Worm (Caenorhabditis elegans): ENCODE measurements around the gene best-24.

The best-24 gene

DNA sequence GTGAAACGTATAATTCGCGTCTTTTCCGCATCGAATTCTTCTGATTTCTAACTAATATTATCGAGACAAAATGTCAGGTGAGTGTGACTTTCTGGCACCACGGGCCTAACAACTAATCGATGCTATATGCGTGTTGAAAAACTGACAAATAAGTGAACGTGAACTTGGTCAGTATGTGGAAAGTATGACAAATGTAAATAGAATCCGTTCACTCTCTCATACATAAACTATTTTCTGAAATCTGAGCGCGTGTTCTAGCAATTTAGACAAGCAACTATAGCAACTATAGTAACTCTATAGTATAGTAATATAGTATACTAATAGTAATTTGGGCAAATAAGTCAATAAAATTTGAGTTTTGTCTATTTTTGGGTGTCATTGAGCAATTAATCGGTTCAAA lies 8.5 kb upstream of the best-24 start:
- TF ChIP-seq ztf-23 (GFP tag; IDR thresholded peaks at IDR 0.05) (no peak), T22C8.4 (GFP tag; IDR thresholded peaks at IDR 0.05) (no peak), tab-1 (GFP tag; IDR thresholded peaks at IDR 0.05) (no peak), ref-1 (GFP tag; conservative IDR thresholded peaks at IDR 0.05) (no peak), klf-2 (GFP tag; conservative IDR thresholded peaks at IDR 0.05) (no peak), med-1 (GFP tag; optimal IDR thresholded peaks at IDR 0.05; ENCODE audit: insufficient read depth) (no peak), ztf-29 (GFP tag; IDR thresholded peaks at IDR 0.05) (no peak)

DNA sequence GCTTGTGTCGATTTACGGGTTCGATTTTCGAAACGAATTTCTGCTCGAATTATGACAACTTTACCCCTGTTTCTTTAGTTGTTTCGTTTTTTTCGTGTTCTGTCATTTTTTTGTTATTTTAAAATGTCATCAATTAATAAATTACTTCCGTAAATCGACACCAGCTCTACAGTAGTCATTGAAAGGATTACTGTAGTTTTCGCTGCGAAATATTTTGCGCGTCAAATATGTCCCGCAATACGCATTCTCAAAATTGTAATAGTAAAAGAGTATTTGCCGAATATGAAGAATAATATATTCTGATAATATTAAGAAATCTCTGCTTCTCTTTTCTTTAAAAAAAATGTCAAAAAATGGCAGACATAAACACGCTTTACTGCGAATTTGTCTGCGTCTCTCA lies 7.6 kb upstream of the best-24 start:
- TF ChIP-seq med-1 (GFP tag; optimal IDR thresholded peaks at IDR 0.05; ENCODE audit: insufficient read depth) = no peak
- TF ChIP-seq tab-1 (GFP tag; IDR thresholded peaks at IDR 0.05) = no peak
- TF ChIP-seq ztf-29 (GFP tag; IDR thresholded peaks at IDR 0.05) = no peak
- no peak for TF ChIP-seq ref-1 (GFP tag; conservative IDR thresholded peaks at IDR 0.05)
- TF ChIP-seq ztf-23 (GFP tag; IDR thresholded peaks at IDR 0.05) = no peak
- TF ChIP-seq klf-2 (GFP tag; conservative IDR thresholded peaks at IDR 0.05) = no peak
- TF ChIP-seq T22C8.4 (GFP tag; IDR thresholded peaks at IDR 0.05) = no peak
- no peak for TF ChIP-seq flt-1 (GFP tag; IDR thresholded peaks at IDR 0.05)
- TF ChIP-seq cog-1 (tag; optimal IDR thresholded peaks at IDR 0.05) = no peak

DNA sequence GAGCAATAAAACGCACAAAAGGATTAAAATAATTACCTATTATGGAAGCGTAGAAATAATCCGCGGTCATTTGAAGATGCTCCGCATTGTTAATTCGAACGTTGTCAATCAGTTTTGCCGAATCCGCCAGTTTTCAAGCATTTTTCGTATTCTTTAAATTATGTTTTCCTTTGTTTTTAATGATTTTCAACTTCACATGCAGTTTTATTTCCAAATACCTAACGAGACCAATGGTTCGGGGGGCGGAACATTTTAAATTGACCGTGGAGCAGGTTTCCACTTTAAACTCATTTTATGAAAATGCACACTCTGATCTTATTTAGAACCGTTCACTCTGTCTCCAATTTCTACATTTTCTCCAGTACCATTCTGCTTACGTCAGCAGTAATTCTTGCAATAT lies 6.1 kb upstream of the best-24 start, which contains the start of gene ZK688.4:
TSS of gene ZK688.4 (plus strand) at position 301 of the 400 bp plus-strand sequence.
- TF ChIP-seq T22C8.4 (GFP tag; IDR thresholded peaks at IDR 0.05) (no peak), flt-1 (GFP tag; IDR thresholded peaks at IDR 0.05) (no peak), tab-1 (GFP tag; IDR thresholded peaks at IDR 0.05) (no peak), ref-1 (GFP tag; conservative IDR thresholded peaks at IDR 0.05) (no peak), ztf-23 (GFP tag; IDR thresholded peaks at IDR 0.05) (no peak), cog-1 (tag; optimal IDR thresholded peaks at IDR 0.05) (no peak), klf-2 (GFP tag; conservative IDR thresholded peaks at IDR 0.05) (no peak), ztf-29 (GFP tag; IDR thresholded peaks at IDR 0.05) (no peak), med-1 (GFP tag; optimal IDR thresholded peaks at IDR 0.05; ENCODE audit: insufficient read depth) (no peak)

DNA sequence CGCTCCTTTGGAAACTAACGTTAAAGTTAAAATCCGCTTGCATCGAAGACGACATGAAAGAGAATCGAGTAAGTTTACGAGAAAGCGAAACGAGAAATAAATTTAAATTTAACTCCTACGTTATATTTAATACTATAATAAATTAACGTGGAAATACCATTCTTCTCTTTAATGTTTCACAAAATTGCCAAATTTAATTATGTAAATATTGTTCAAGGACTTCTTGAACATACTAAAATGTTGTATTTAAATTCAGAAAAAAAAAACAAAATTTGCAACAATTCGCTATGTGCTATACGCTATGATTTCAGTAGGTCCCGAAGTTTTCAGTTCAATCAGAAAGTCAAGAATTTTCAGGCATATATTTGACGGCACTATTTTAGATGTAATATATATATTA lies 3.9 kb upstream of the best-24 start, which contains the start of gene ZK688.10:
TSS of gene ZK688.10 (minus strand) at position 101 of the 400 bp plus-strand sequence.
- TF ChIP-seq med-1 (GFP tag; optimal IDR thresholded peaks at IDR 0.05; ENCODE audit: insufficient read depth) (no peak), T22C8.4 (GFP tag; IDR thresholded peaks at IDR 0.05) (no peak), flt-1 (GFP tag; IDR thresholded peaks at IDR 0.05) (no peak), cog-1 (tag; optimal IDR thresholded peaks at IDR 0.05) (no peak), ztf-29 (GFP tag; IDR thresholded peaks at IDR 0.05) (no peak), ref-1 (GFP tag; conservative IDR thresholded peaks at IDR 0.05) (no peak), ztf-23 (GFP tag; IDR thresholded peaks at IDR 0.05) (no peak), tab-1 (GFP tag; IDR thresholded peaks at IDR 0.05) (no peak), klf-2 (GFP tag; conservative IDR thresholded peaks at IDR 0.05) (no peak)

DNA sequence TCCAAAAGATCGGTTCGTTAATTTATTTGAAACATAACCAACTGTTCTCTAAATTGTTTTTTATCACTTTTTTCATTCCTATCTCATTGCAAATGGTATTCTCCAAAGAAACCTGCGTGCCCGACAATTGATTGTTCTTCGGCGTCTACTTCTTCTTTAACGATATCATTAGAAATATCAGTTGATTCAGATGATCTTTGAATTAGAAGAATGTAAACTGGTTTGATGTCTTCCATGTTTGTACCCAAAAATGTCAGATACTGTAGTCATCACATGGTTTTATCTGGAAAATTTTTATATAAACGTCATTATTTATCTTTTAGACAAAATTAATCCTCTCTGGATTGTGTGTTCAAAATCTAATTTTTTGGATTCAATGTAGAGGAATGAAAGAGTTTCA lies 3.1 kb upstream of the best-24 start:
- TF ChIP-seq cog-1 (tag; optimal IDR thresholded peaks at IDR 0.05) (no peak), T22C8.4 (GFP tag; IDR thresholded peaks at IDR 0.05) (no peak), ref-1 (GFP tag; conservative IDR thresholded peaks at IDR 0.05) (no peak), flt-1 (GFP tag; IDR thresholded peaks at IDR 0.05) (no peak)

DNA sequence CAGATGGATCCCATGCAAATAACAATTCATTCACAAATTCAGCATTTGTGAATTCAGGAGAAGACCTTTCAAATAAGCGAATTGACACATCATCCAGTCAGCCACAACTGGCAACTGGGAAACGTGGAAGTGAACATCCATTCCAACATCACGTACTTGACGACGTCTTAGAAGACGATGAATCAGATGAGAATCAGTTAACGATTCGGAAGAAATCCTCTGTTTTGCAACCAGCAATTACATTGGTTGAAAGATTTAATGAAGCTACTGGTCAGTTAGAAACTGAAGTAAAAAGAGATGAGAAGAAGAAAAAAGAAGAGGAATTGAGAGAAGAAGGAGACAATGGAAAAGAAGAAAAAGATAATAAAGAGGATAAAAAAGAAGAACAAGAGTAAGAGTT lies 2.6 kb downstream of the best-24 start:
- TF ChIP-seq tab-1 (GFP tag; IDR thresholded peaks at IDR 0.05) (no peak), ztf-23 (GFP tag; IDR thresholded peaks at IDR 0.05) (no peak), flt-1 (GFP tag; IDR thresholded peaks at IDR 0.05) (no peak), med-1 (GFP tag; optimal IDR thresholded peaks at IDR 0.05; ENCODE audit: insufficient read depth) (no peak), cog-1 (tag; optimal IDR thresholded peaks at IDR 0.05) (no peak), ztf-29 (GFP tag; IDR thresholded peaks at IDR 0.05) (no peak), ref-1 (GFP tag; conservative IDR thresholded peaks at IDR 0.05) (no peak), T22C8.4 (GFP tag; IDR thresholded peaks at IDR 0.05) (no peak), klf-2 (GFP tag; conservative IDR thresholded peaks at IDR 0.05) (no peak)

DNA sequence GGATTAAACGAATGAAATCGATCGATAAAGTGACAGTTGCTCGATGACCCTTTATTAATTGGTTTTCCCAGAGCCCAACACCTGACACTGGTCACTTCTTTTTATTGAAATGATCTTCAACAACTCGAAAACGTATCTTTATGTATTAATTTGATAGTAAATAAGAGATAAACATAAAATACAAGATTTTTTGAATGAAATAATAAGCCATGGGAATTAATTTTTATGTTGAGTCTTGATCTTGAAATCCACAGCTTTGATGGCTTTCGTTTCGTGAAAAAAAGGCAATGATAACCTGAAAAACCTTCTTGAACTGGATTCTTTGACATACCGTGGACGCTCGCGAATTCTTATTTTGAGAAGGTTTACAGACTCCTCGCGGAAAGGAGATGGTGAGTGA lies 6.7 kb downstream of the best-24 start, which contains the start of gene pcp-5:
TSS of gene pcp-5 (minus strand) at position 101 of the 400 bp plus-strand sequence.
- TF ChIP-seq ztf-23 (GFP tag; IDR thresholded peaks at IDR 0.05) (no peak), tab-1 (GFP tag; IDR thresholded peaks at IDR 0.05) (no peak), med-1 (GFP tag; optimal IDR thresholded peaks at IDR 0.05; ENCODE audit: insufficient read depth) (no peak), flt-1 (GFP tag; IDR thresholded peaks at IDR 0.05) (no peak)

DNA sequence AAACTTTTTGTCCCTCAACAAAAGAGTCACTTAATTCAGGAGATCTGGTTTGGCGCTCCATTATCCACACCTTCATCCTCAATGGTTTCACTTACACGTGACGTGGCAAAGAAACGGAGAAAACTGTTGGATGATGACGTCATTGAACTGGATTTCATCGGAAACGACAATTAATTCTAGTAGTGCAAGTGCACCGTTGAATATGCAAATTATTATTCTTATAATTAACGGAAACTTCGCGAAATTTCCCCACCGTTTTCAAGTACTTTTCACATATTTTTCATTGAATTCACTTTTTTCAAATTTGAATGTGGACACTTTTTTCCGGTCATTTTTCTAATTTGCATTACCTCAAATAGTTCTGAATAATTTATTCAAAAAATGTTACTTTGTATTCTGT lies 8.4 kb downstream of the best-24 start, which contains the start of gene ZK688.1:
TSS of gene ZK688.1 (plus strand) at position 301 of the 400 bp plus-strand sequence.
- TF ChIP-seq ztf-23 (GFP tag; IDR thresholded peaks at IDR 0.05) (no peak), tab-1 (GFP tag; IDR thresholded peaks at IDR 0.05) (no peak), flt-1 (GFP tag; IDR thresholded peaks at IDR 0.05) (no peak), med-1 (GFP tag; optimal IDR thresholded peaks at IDR 0.05; ENCODE audit: insufficient read depth) (no peak), ref-1 (GFP tag; conservative IDR thresholded peaks at IDR 0.05) (no peak), cog-1 (tag; optimal IDR thresholded peaks at IDR 0.05) (no peak), T22C8.4 (GFP tag; IDR thresholded peaks at IDR 0.05) (no peak), klf-2 (GFP tag; conservative IDR thresholded peaks at IDR 0.05) (no peak), ztf-29 (GFP tag; IDR thresholded peaks at IDR 0.05) (no peak)

DNA sequence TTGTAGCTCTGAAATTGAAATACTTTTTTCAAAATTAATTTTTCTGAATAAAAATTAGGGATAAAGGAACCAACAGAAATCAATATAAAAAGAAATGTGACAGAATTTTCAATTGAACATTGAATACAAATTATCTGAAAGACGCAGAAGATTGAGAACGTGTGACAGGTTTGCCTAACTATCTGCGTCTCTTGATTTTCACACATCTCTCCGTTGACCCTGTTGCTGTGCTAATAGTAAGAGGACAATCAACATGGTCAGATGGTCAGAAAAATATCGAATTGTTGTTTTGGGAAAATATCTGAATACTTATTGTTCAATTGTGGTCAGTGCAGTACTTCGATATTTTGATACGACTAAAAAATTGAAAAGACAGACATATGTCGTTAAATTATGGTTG lies 10.8 kb downstream of the best-24 start, which contains the start of gene ZK688.7:
TSS of gene ZK688.7 (minus strand) at position 14 of the 400 bp plus-strand sequence.
- TF ChIP-seq T22C8.4 (GFP tag; IDR thresholded peaks at IDR 0.05) (no peak), ztf-23 (GFP tag; IDR thresholded peaks at IDR 0.05) (no peak), cog-1 (tag; optimal IDR thresholded peaks at IDR 0.05) (no peak)

DNA sequence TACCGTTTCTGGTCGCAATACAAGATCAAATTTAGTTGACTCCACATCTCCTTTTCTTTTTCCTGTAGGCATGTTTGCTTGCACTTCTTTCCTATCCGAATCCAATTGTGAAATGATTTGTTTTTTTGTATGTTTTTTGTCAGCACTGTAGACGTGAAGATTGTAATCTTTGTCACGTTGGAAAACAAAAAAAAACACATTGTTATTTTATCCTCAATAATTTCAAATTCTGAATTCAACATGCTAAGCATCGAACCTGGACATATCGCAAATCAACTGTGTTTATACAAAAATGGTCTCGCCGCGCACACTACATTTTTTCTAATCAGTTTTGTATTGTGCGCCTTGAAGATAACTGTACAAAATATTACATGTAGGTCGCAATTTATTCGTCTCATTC lies 12.7 kb downstream of the best-24 start, which contains the start of gene ZK688.12:
TSS of gene ZK688.12 (minus strand) at position 101 of the 400 bp plus-strand sequence.
- TF ChIP-seq ref-1 (GFP tag; conservative IDR thresholded peaks at IDR 0.05) = no peak
- no peak for TF ChIP-seq med-1 (GFP tag; optimal IDR thresholded peaks at IDR 0.05; ENCODE audit: insufficient read depth)
- TF ChIP-seq flt-1 (GFP tag; IDR thresholded peaks at IDR 0.05) = no peak
- TF ChIP-seq tab-1 (GFP tag; IDR thresholded peaks at IDR 0.05) = no peak
- TF ChIP-seq ztf-23 (GFP tag; IDR thresholded peaks at IDR 0.05) = no peak
- TF ChIP-seq klf-2 (GFP tag; conservative IDR thresholded peaks at IDR 0.05) = no peak
- no peak for TF ChIP-seq ztf-29 (GFP tag; IDR thresholded peaks at IDR 0.05)
- no peak for TF ChIP-seq T22C8.4 (GFP tag; IDR thresholded peaks at IDR 0.05)
- TF ChIP-seq cog-1 (tag; optimal IDR thresholded peaks at IDR 0.05) = no peak
